Worm (Caenorhabditis elegans) whole organism, L4 larva: ENCODE results near the gene F21A3.3.

Experiments used
- D1046.2 ChIP-seq: fragments of 200-800 bp; sonication (Bioruptor generic); IDR thresholded peaks from 2 replicates; pipeline ENCODE4 v1.3.6; 2022; ENCODE audit warnings: missing genetic modification characterization, missing compliant biosample characterization
- F10B5.3 ChIP-seq: sonication (generic microtip); optimal IDR thresholded peaks from 2 replicates; lab custom pipeline; 2016; ENCODE audit warnings: mild to moderate bottlenecking, missing genetic modification characterization, missing compliant biosample characterization
- F37D6.2 ChIP-seq: sonication (generic microtip); optimal IDR thresholded peaks from 2 replicates; lab custom pipeline; 2016; ENCODE audit warnings: mild to moderate bottlenecking, missing genetic modification characterization, missing compliant biosample characterization
- F44E2.7 ChIP-seq: fragments of 200-800 bp; sonication (Bioruptor generic); IDR thresholded peaks from 2 replicates; pipeline ENCODE4 v2.1.2; 2022; ENCODE audit warnings: missing genetic modification characterization, missing compliant biosample characterization
- T20F7.1 ChIP-seq: fragments of 200-800 bp; sonication (Bioruptor generic); optimal IDR thresholded peaks from 2 replicates; lab custom pipeline; 2018; ENCODE audit warnings: mild to moderate bottlenecking, missing genetic modification characterization, missing compliant biosample characterization
- Y48G9A.11 ChIP-seq: fragments of 200-800 bp; sonication (Bioruptor generic); IDR thresholded peaks from 2 replicates; pipeline ENCODE4 v1.3.6; 2022; ENCODE audit warnings: missing genetic modification reagents, missing genetic modification characterization, missing compliant biosample characterization
- Y5F2A.4 ChIP-seq: fragments of 200-800 bp; sonication (Bioruptor generic); optimal IDR thresholded peaks from 2 replicates; lab custom pipeline; 2018; ENCODE audit warnings: mild to moderate bottlenecking, missing genetic modification characterization, missing compliant biosample characterization
- aha-1 ChIP-seq: fragments of 150-350 bp; peaks from one replicate; lab custom pipeline; 2014; ENCODE audit warnings: missing biosample characterization, missing genetic modification characterization
- aly-2 ChIP-seq: sonication (generic microtip); optimal IDR thresholded peaks from 2 replicates; lab custom pipeline; 2018; ENCODE audit warnings: missing biosample characterization, missing genetic modification characterization
- ceh-44 ChIP-seq: fragments of 200-800 bp; sonication (Bioruptor generic); IDR thresholded peaks from 2 replicates; pipeline ENCODE4 v1.3.6; 2022; ENCODE audit warnings: missing genetic modification reagents, missing genetic modification characterization, missing compliant biosample characterization
- ceh-62 ChIP-seq: sonication (generic microtip); optimal IDR thresholded peaks from 2 replicates; lab custom pipeline; 2017; ENCODE audit warnings: missing biosample characterization, missing genetic modification characterization
- ces-1 ChIP-seq: fragments of 150-350 bp; sonication (generic microtip); optimal IDR thresholded peaks from 4 replicates; lab custom pipeline; 2014; ENCODE audit warnings: missing biosample characterization, missing genetic modification reagents, missing genetic modification characterization
- ctbp-1 ChIP-seq: fragments of 200-800 bp; sonication (Bioruptor generic); IDR thresholded peaks from 2 replicates; pipeline ENCODE4 v1.3.6; 2022; ENCODE audit warnings: missing genetic modification reagents, missing genetic modification characterization, missing compliant biosample characterization
- daf-12 ChIP-seq: fragments of 150-350 bp; optimal IDR thresholded peaks from 2 replicates; lab custom pipeline; 2014; ENCODE audit warnings: missing biosample characterization, missing genetic modification reagents, missing genetic modification characterization
- daf-16 ChIP-seq, 3 experiments: sonication (generic microtip); optimal IDR thresholded peaks; 2 replicates each; lab custom pipeline; 2016 to 2017; ENCODE audit warnings: missing genetic modification characterization in 3 of 3, missing genetic modification reagents in 3 of 3, mild to moderate bottlenecking in 2 of 3, missing compliant biosample characterization in 2 of 3, missing biosample characterization in 1 of 3, moderate library complexity in 1 of 3
- daf-8 ChIP-seq: fragments of 200-800 bp; sonication (Bioruptor generic); IDR thresholded peaks from 2 replicates; pipeline ENCODE4 v1.3.6; 2022; ENCODE audit warnings: missing genetic modification characterization, missing compliant biosample characterization
- dmd-6 ChIP-seq: fragments of 200-800 bp; sonication (Bioruptor generic); IDR thresholded peaks from 2 replicates; pipeline ENCODE4 v1.3.6; 2022; ENCODE audit warnings: missing genetic modification reagents, missing genetic modification characterization, missing compliant biosample characterization
- dmd-8 ChIP-seq: fragments of 200-800 bp; sonication (Bioruptor generic); IDR thresholded peaks from 2 replicates; pipeline ENCODE4 v1.3.6; 2022; ENCODE audit warnings: missing genetic modification characterization, missing compliant biosample characterization
- dmd-9 ChIP-seq: fragments of 200-800 bp; sonication (Bioruptor generic); IDR thresholded peaks from 2 replicates; pipeline ENCODE4 v1.3.6; 2022; ENCODE audit warnings: missing genetic modification reagents, missing genetic modification characterization, missing compliant biosample characterization
- egl-27 ChIP-seq: sonication (generic microtip); optimal IDR thresholded peaks from 3 replicates; lab custom pipeline; 2017; ENCODE audit warnings: missing biosample characterization, missing genetic modification reagents, missing genetic modification characterization
- fkh-10 ChIP-seq: fragments of 150-350 bp; optimal IDR thresholded peaks from 2 replicates; lab custom pipeline; 2014; ENCODE audit warnings: missing biosample characterization, missing genetic modification reagents, missing genetic modification characterization
- fos-1 ChIP-seq: fragments of 150-350 bp; optimal IDR thresholded peaks from 2 replicates; lab custom pipeline; 2014; ENCODE audit warnings: missing biosample characterization, missing genetic modification characterization
- hif-1 ChIP-seq, 2 experiments: sonication (generic microtip); optimal IDR thresholded peaks; 2 replicates each; lab custom pipeline; 2016 to 2017; ENCODE audit warnings: missing compliant biosample characterization in 2 of 2, missing genetic modification characterization in 2 of 2, missing genetic modification reagents in 2 of 2, missing genotype in 2 of 2, mild to moderate bottlenecking in 1 of 2
- hmg-1.1 ChIP-seq: fragments of 200-800 bp; sonication (Bioruptor generic); IDR thresholded peaks from 2 replicates; pipeline ENCODE4 v1.3.6; 2022; ENCODE audit warnings: missing genetic modification reagents, missing genetic modification characterization, missing compliant biosample characterization
- jun-1 ChIP-seq: fragments of 150-350 bp; optimal IDR thresholded peaks from 2 replicates; lab custom pipeline; 2014; ENCODE audit warnings: missing biosample characterization, missing genetic modification reagents, missing genetic modification characterization
- lin-1 ChIP-seq: fragments of 200-800 bp; sonication (Bioruptor generic); IDR thresholded peaks from 2 replicates; pipeline ENCODE4 v1.3.6; 2022; ENCODE audit warnings: missing genetic modification reagents, missing genetic modification characterization, missing compliant biosample characterization
- lin-13 ChIP-seq: fragments of 150-350 bp; optimal IDR thresholded peaks from 2 replicates; lab custom pipeline; 2014; ENCODE audit warnings: missing biosample characterization, missing genetic modification reagents, missing genetic modification characterization
- lir-3 ChIP-seq: sonication (generic microtip); optimal IDR thresholded peaks from 2 replicates; lab custom pipeline; 2016; ENCODE audit warnings: mild to moderate bottlenecking, missing genetic modification characterization, missing compliant biosample characterization
- madf-5 ChIP-seq, 2 experiments: fragments of 200-800 bp; sonication (Bioruptor generic); IDR thresholded peaks; 2 replicates each; pipeline ENCODE4 v1.3.6; 2022; ENCODE audit warnings: missing compliant biosample characterization in 2 of 2, missing genetic modification characterization in 2 of 2
- madf-9 ChIP-seq: fragments of 200-800 bp; sonication (Bioruptor generic); conservative IDR thresholded peaks from 2 replicates; pipeline ENCODE4 v1.3.6; 2022; ENCODE audit warnings: missing genetic modification reagents, missing genetic modification characterization, missing compliant biosample characterization
- mdt-29 ChIP-seq: fragments of 200-800 bp; sonication (Bioruptor generic); IDR thresholded peaks from 2 replicates; pipeline ENCODE4 v1.3.6; 2022; ENCODE audit warnings: missing genetic modification reagents, missing genetic modification characterization, missing compliant biosample characterization
- mes-2 ChIP-seq: sonication (generic microtip); optimal IDR thresholded peaks from 2 replicates; lab custom pipeline; 2016; ENCODE audit warnings: missing genotype, mild to moderate bottlenecking, missing genetic modification characterization, missing compliant biosample characterization; ENCODE audit not compliant: poor library complexity, severe bottlenecking
- nhr-111 ChIP-seq: fragments of 200-800 bp; sonication (Bioruptor generic); optimal IDR thresholded peaks from 2 replicates; lab custom pipeline; 2018; ENCODE audit warnings: mild to moderate bottlenecking, missing genetic modification characterization, missing compliant biosample characterization
- nhr-25 ChIP-seq: sonication (generic microtip); optimal IDR thresholded peaks from 2 replicates; lab custom pipeline; 2017; ENCODE audit warnings: missing genetic modification characterization, mild to moderate bottlenecking, missing compliant biosample characterization, antibody characterized with exemption, moderate library complexity, borderline replicate concordance; ENCODE audit not compliant: insufficient read depth
- nhr-28 ChIP-seq: fragments of 150-350 bp; optimal IDR thresholded peaks from 2 replicates; lab custom pipeline; 2014; ENCODE audit warnings: missing biosample characterization, missing genetic modification characterization
- nhr-41 ChIP-seq: fragments of 200-800 bp; sonication (Bioruptor generic); IDR thresholded peaks from 2 replicates; pipeline ENCODE4 v1.3.6; 2022; ENCODE audit warnings: missing genetic modification reagents, missing genetic modification characterization, missing compliant biosample characterization
- nhr-48 ChIP-seq: sonication (generic microtip); optimal IDR thresholded peaks from 2 replicates; lab custom pipeline; 2016; ENCODE audit warnings: mild to moderate bottlenecking, missing genetic modification characterization, missing compliant biosample characterization
- nhr-6 ChIP-seq: fragments of 150-350 bp; optimal IDR thresholded peaks from 2 replicates; lab custom pipeline; 2014; ENCODE audit warnings: missing biosample characterization, missing genetic modification characterization
- nhr-76 ChIP-seq: fragments of 150-350 bp; optimal IDR thresholded peaks from 2 replicates; lab custom pipeline; 2014; ENCODE audit warnings: missing biosample characterization, missing genetic modification characterization
- nhr-77 ChIP-seq: fragments of 150-350 bp; optimal IDR thresholded peaks from 2 replicates; lab custom pipeline; 2014; ENCODE audit warnings: missing biosample characterization, missing genetic modification characterization
- pha-4 ChIP-seq, 2 experiments: fragments of 150-350 bp in 1 of 2; fragments of 200-800 bp in 1 of 2; sonication (Bioruptor generic) in 1 of 2; IDR thresholded peaks in 1 of 2; optimal IDR thresholded peaks in 1 of 2; 2 replicates each; pipeline versions ENCODE4 v1.3.6 to Lab custom; 2014 to 2022; ENCODE audit warnings: missing genetic modification characterization in 2 of 2, missing genetic modification reagents in 2 of 2, missing biosample characterization in 1 of 2, missing compliant biosample characterization in 1 of 2
- pqm-1 ChIP-seq: sonication (generic microtip); optimal IDR thresholded peaks from 2 replicates; lab custom pipeline; 2017; ENCODE audit warnings: missing biosample characterization, missing genetic modification characterization
- rbr-2 ChIP-seq: sonication (generic microtip); optimal IDR thresholded peaks from 2 replicates; lab custom pipeline; 2016; ENCODE audit warnings: missing genotype, missing genetic modification characterization, missing compliant biosample characterization
- saeg-2 ChIP-seq: fragments of 200-800 bp; sonication (Bioruptor generic); IDR thresholded peaks from 2 replicates; pipeline ENCODE4 v1.3.6; 2022; ENCODE audit warnings: missing genetic modification reagents, missing genetic modification characterization, missing compliant biosample characterization
- snpc-1.2 ChIP-seq: fragments of 200-800 bp; sonication (Bioruptor generic); IDR thresholded peaks from 2 replicates; pipeline ENCODE4 v1.3.6; 2022; ENCODE audit warnings: missing genetic modification reagents, missing genetic modification characterization, missing compliant biosample characterization
- snpc-4 ChIP-seq: fragments of 150-350 bp; optimal IDR thresholded peaks from 2 replicates; lab custom pipeline; 2014; ENCODE audit warnings: missing biosample characterization, missing genetic modification characterization
- spr-1 ChIP-seq: sonication (generic microtip); optimal IDR thresholded peaks from 2 replicates; lab custom pipeline; 2016; ENCODE audit warnings: mild to moderate bottlenecking, missing genetic modification characterization, missing compliant biosample characterization
- spr-3 ChIP-seq: fragments of 200-800 bp; sonication (Bioruptor generic); optimal IDR thresholded peaks from 2 replicates; lab custom pipeline; 2018; ENCODE audit warnings: mild to moderate bottlenecking, missing genetic modification characterization, missing compliant biosample characterization
- unc-39 ChIP-seq: sonication (generic microtip); optimal IDR thresholded peaks from 2 replicates; lab custom pipeline; 2017; ENCODE audit warnings: missing biosample characterization, missing genetic modification characterization
- zip-11 ChIP-seq: fragments of 200-800 bp; sonication (Bioruptor generic); IDR thresholded peaks from 2 replicates; pipeline ENCODE4 v1.3.6; 2022; ENCODE audit warnings: missing genetic modification characterization, missing compliant biosample characterization

Gene F21A3.3

DNA sequence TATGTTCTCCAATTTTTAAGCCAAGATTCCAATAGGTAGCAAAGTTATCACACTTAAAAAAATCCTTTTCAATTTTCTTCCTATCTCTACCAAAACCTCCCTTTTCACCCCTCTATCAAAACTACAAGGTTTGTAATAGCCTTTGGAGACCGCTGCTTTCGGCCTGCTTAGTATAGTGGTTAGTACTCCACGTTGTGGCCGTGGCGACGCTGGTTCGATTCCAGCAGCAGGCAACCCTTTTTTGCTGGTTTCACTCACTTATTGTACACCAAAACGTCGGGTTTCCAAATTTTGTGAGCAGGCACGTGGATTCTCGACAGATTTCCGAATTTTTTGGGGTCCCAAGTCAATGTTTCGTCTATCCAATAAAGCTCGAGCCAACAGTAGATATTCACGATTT is 36.4 kb downstream of the F21A3.3 start (continued):
- TF ChIP-seq T20F7.1: no peak
- no peak for TF ChIP-seq jun-1 (tag; lab: Kevin White, UChicago)
- 0 out of 2 replicates have a peak, but pooled peaks have one; percentile 25 for TF ChIP-seq F44E2.7 (GFP tag; lab: Robert Waterston, UW)
- TF ChIP-seq dmd-6: peak; percentile 44
- no peak for TF ChIP-seq F10B5.3 (tag; lab: Kevin White, UChicago)
- no peak for TF ChIP-seq spr-3 (GFP tag; lab: Kevin White, UChicago)
- peak; percentile 39; the same call in 1 of the 2 replicates for TF ChIP-seq pha-4 (GFP tag; IDR thresholded peaks at IDR 0.05; lab: Robert Waterston, UW)
- no peak for TF ChIP-seq pha-4 (tag; optimal IDR thresholded peaks at IDR 0.05; lab: Kevin White, UChicago)
- TF ChIP-seq lir-3 (tag; lab: Kevin White, UChicago): no peak
- TF ChIP-seq snpc-1.2 (GFP tag; lab: Robert Waterston, UW): peak; percentile 72; the same call in 1 of the 2 replicates
- peak; percentile 57 for TF ChIP-seq nhr-6 (tag; lab: Kevin White, UChicago)
- peak; percentile 59; the same call in 1 of the 2 replicates for TF ChIP-seq D1046.2 (GFP tag; lab: Robert Waterston, UW)
- TF ChIP-seq mdt-29 (GFP tag; lab: Robert Waterston, UW): no peak
- TF ChIP-seq aha-1 (tag; lab: Kevin White, UChicago): no peak
- no peak for TF ChIP-seq fkh-10 (GFP tag; lab: Kevin White, UChicago)
- peak; percentile 68 for TF ChIP-seq mes-2 (tag; lab: Kevin White, UChicago)
- TF ChIP-seq ceh-62 (tag; lab: Kevin White, UChicago): no peak
- no peak for TF ChIP-seq Y5F2A.4 (GFP tag; lab: Kevin White, UChicago)
- no peak for TF ChIP-seq egl-27
- TF ChIP-seq daf-8 (GFP tag; lab: Robert Waterston, UW): no peak
- 0 out of 2 replicates have a peak, but pooled peaks have one; percentile 19 for TF ChIP-seq lin-1 (GFP tag; lab: Robert Waterston, UW)
- TF ChIP-seq nhr-76: no peak
- peak; percentile 22 for TF ChIP-seq spr-1 (tag; lab: Kevin White, UChicago)
- TF ChIP-seq dmd-9 (GFP tag; lab: Robert Waterston, UW): no peak
- no peak for TF ChIP-seq snpc-4 (tag; lab: Kevin White, UChicago)
- no peak for TF ChIP-seq nhr-48
- TF ChIP-seq nhr-41 (GFP tag; lab: Robert Waterston, UW): no peak; the same call in 1 of the 2 replicates
- peak; percentile 48; the same call in 1 of the 2 replicates for TF ChIP-seq dmd-8 (GFP tag; lab: Robert Waterston, UW)
- peak; percentile 23 for TF ChIP-seq rbr-2 (tag; lab: Kevin White, UChicago)
- no peak for TF ChIP-seq nhr-111 (GFP tag; lab: Kevin White, UChicago)
- no peak for TF ChIP-seq lin-13 (GFP tag; lab: Kevin White, UChicago)
- TF ChIP-seq unc-39 (tag; lab: Kevin White, UChicago): no peak
- 0 out of 2 replicates have a peak, but pooled peaks have one; percentile 37 for TF ChIP-seq Y48G9A.11 (GFP tag; lab: Robert Waterston, UW)
- no peak for TF ChIP-seq F37D6.2 (tag; lab: Kevin White, UChicago)
- TF ChIP-seq ces-1: no peak
- peak; percentile 33 for TF ChIP-seq nhr-28
- no peak for TF ChIP-seq madf-5 (GFP tag; IDR thresholded peaks at IDR 0.05; lab: Robert Waterston, UW)
- no peak for TF ChIP-seq saeg-2 (GFP tag; lab: Robert Waterston, UW)
- TF ChIP-seq fos-1: no peak
- TF ChIP-seq ceh-44 (GFP tag; lab: Robert Waterston, UW): no peak
- no peak for TF ChIP-seq pqm-1 (tag; lab: Kevin White, UChicago)
- TF ChIP-seq madf-9 (GFP tag; lab: Robert Waterston, UW): no peak
- TF ChIP-seq daf-12 (tag; lab: Kevin White, UChicago): no peak
- TF ChIP-seq ctbp-1 (GFP tag; lab: Robert Waterston, UW): peak; percentile 35; the same call in 1 of the 2 replicates
- TF ChIP-seq aly-2 (tag; lab: Kevin White, UChicago): no peak
- TF ChIP-seq daf-16 (GFP tag; optimal IDR thresholded peaks at IDR 0.05; lab: Kevin White, UChicago): peak in 1 of 2 experiments; percentile 46
- peak; percentile 43 for TF ChIP-seq daf-16 (tag; optimal IDR thresholded peaks at IDR 0.05; lab: Kevin White, UChicago)
- TF ChIP-seq nhr-77 (tag; lab: Kevin White, UChicago): peak; percentile 15
- peak; percentile 54; the same call in 1 of the 2 replicates for TF ChIP-seq hmg-1.1 (GFP tag; lab: Robert Waterston, UW)
- no peak for TF ChIP-seq nhr-25 (tag; lab: Kevin White, UChicago)
- no peak for TF ChIP-seq zip-11 (GFP tag; lab: Robert Waterston, UW)
- TF ChIP-seq hif-1 (tag; optimal IDR thresholded peaks at IDR 0.05; lab: Kevin White, UChicago): no peak
